Fruit fly (Drosophila melanogaster): ENCODE measurements around the gene CG3702.

DNA sequence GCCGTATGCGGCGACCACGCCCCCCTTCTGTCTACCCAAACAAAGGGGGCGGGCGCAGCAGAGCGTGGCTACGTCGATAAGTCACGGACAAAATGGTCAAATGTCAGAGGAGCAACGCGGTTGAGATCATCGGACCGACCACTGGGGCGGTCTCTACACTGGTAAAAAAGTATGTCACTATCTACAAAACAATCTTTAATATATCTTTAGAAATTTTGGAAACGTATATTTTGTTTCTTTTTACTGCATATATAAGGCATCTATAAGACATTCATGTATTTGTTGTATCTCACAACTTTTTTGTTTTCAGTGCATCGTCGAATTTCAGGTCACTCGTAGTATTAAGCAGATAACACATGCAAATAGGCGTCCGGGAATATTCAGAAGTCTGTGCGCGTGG is 14.6 kb upstream of the CG3702 start:
- TF ChIP-seq usp (GFP tag; optimal IDR thresholded peaks at IDR 0.05) (no peak), HLH106 (tag; optimal IDR thresholded peaks at IDR 0.05) (no peak), CG32264 (GFP tag; optimal IDR thresholded peaks at IDR 0.05) (no peak), fru (GFP tag; optimal IDR thresholded peaks at IDR 0.05) (no peak), pan (optimal IDR thresholded peaks at IDR 0.05) (no peak), jim (GFP tag; optimal IDR thresholded peaks at IDR 0.05) (no peak), sage (GFP tag; optimal IDR thresholded peaks at IDR 0.05) (no peak), Hr83 (GFP tag; optimal IDR thresholded peaks at IDR 0.05; ENCODE audit: poor library complexity, severe bottlenecking) (no peak), Rel (GFP tag; optimal IDR thresholded peaks at IDR 0.05) (no peak), Rel (tag; optimal IDR thresholded peaks at IDR 0.05) (no peak), OdsH (GFP tag; optimal IDR thresholded peaks at IDR 0.05) (no peak), sv (GFP tag; optimal IDR thresholded peaks at IDR 0.05) (no peak), psq (GFP tag; optimal IDR thresholded peaks at IDR 0.05) (no peak), woc (GFP tag; optimal IDR thresholded peaks at IDR 0.05) (no peak)
